Fruit fly (Drosophila melanogaster): ENCODE measurements around the gene CG18530.

Gene CG18530

dm6 chr3R:12652736-12653135, 19.6 kb downstream of the CG18530 start (continued):
- TF ChIP-seq lola (GFP tag; optimal IDR thresholded peaks at IDR 0.05) (peak in 1 of 3 experiments; percentile 15), CG2199 (GFP tag; IDR thresholded peaks at IDR 0.05) (peak; percentile 93), prd (optimal IDR thresholded peaks at IDR 0.05) (no peak), prd (GFP tag; IDR thresholded peaks at IDR 0.05) (no peak)

- TF ChIP-seq fd96Cb (tag; optimal IDR thresholded peaks at IDR 0.05) = peak; percentile 84
- TF ChIP-seq CTCF (GFP tag; optimal IDR thresholded peaks at IDR 0.05) = peak; percentile 43
- peak; percentile 94 for TF ChIP-seq dmrt99B (tag; optimal IDR thresholded peaks at IDR 0.05)
- TF ChIP-seq CG7357 (GFP tag; IDR thresholded peaks at IDR 0.05) = peak; percentile 81
- no peak for TF ChIP-seq toy (GFP tag; IDR thresholded peaks at IDR 0.05)
- TF ChIP-seq CG12659 (GFP tag; optimal IDR thresholded peaks at IDR 0.05) = peak; percentile 90
- no peak for TF ChIP-seq CG9797 (GFP tag; optimal IDR thresholded peaks at IDR 0.05)
- TF ChIP-seq CG16779 (GFP tag; IDR thresholded peaks at IDR 0.05) = no peak
- no peak for TF ChIP-seq CG16813 (GFP tag; IDR thresholded peaks at IDR 0.05; ENCODE audit: partially characterized antibody)
- peak; percentile 74 for TF ChIP-seq CG15011 (GFP tag; optimal IDR thresholded peaks at IDR 0.05)
- TF ChIP-seq ato (GFP tag; IDR thresholded peaks at IDR 0.05; ENCODE audit: partially characterized antibody) = 0 out of 2 replicates have a peak, but pooled peaks have one; percentile 13
- TF ChIP-seq Poxn (GFP tag; IDR thresholded peaks at IDR 0.05) = peak; percentile 62
- TF ChIP-seq CG6854 (GFP tag; optimal IDR thresholded peaks at IDR 0.05) = peak; percentile 71
- TF ChIP-seq CG1233 (GFP tag; optimal IDR thresholded peaks at IDR 0.05) = peak; percentile 63
- no peak for TF ChIP-seq mld (GFP tag; IDR thresholded peaks at IDR 0.05; ENCODE audit: partially characterized antibody)
- TF ChIP-seq CG17328 (GFP tag; IDR thresholded peaks at IDR 0.05) = peak; percentile 66
- TF ChIP-seq CG33213 (GFP tag; optimal IDR thresholded peaks at IDR 0.05) = peak; percentile 64
- peak; percentile 72 for TF ChIP-seq Hsf (GFP tag; optimal IDR thresholded peaks at IDR 0.05)
- TF ChIP-seq ind (GFP tag; optimal IDR thresholded peaks at IDR 0.05) = peak; percentile 88
- no peak for TF ChIP-seq aop (GFP tag; IDR thresholded peaks at IDR 0.05)
- TF ChIP-seq maf-S (GFP tag; optimal IDR thresholded peaks at IDR 0.05) = peak; percentile 73
- no peak for TF ChIP-seq Sry-β (GFP tag; optimal IDR thresholded peaks at IDR 0.05)
- TF ChIP-seq CG15514 (GFP tag; optimal IDR thresholded peaks at IDR 0.05) = peak; percentile 18
- TF ChIP-seq lola (GFP tag; optimal IDR thresholded peaks at IDR 0.05) = peak in 1 of 3 experiments; percentile 0
- no peak for TF ChIP-seq crol (GFP tag; IDR thresholded peaks at IDR 0.05)
- peak; percentile 83 for TF ChIP-seq CG17359 (tag; optimal IDR thresholded peaks at IDR 0.05)
- no peak; the same call in 2 of the 3 replicates for TF ChIP-seq HLH4C (GFP tag; IDR thresholded peaks at IDR 0.05; ENCODE audit: partially characterized antibody)
- TF ChIP-seq bbx (GFP tag; IDR thresholded peaks at IDR 0.05; ENCODE audit: partially characterized antibody) = no peak
- peak; percentile 68 for TF ChIP-seq eyg (GFP tag; optimal IDR thresholded peaks at IDR 0.05)
- peak; percentile 52 for TF ChIP-seq emc (GFP tag; optimal IDR thresholded peaks at IDR 0.05)
- peak; percentile 85 for TF ChIP-seq CG7556 (GFP tag; optimal IDR thresholded peaks at IDR 0.05)
- TF ChIP-seq CG9215 (GFP tag; IDR thresholded peaks at IDR 0.05) = peak; percentile 83
- TF ChIP-seq jumu (GFP tag; optimal IDR thresholded peaks at IDR 0.05) = peak; percentile 80
- no peak for TF ChIP-seq Kr (GFP tag; optimal IDR thresholded peaks at IDR 0.05)
- TF ChIP-seq Mrtf (GFP tag; IDR thresholded peaks at IDR 0.05) = peak; percentile 74
- no peak for TF ChIP-seq CG2129 (GFP tag; IDR thresholded peaks at IDR 0.05; ENCODE audit: partially characterized antibody)
- TF ChIP-seq her (GFP tag; optimal IDR thresholded peaks at IDR 0.05) = peak; percentile 86
- TF ChIP-seq Oaz (GFP tag; IDR thresholded peaks at IDR 0.05) = peak; percentile 72
- TF ChIP-seq Doc3 (GFP tag; IDR thresholded peaks at IDR 0.05; ENCODE audit: partially characterized antibody) = no peak
- no peak for TF ChIP-seq dan (GFP tag; IDR thresholded peaks at IDR 0.05)
- TF ChIP-seq Sry-δ (GFP tag; optimal IDR thresholded peaks at IDR 0.05) = peak; percentile 20
- TF ChIP-seq ERR (GFP tag; optimal IDR thresholded peaks at IDR 0.05) = peak; percentile 66
- 0 out of 2 replicates have a peak, but pooled peaks have one; percentile 41 for TF ChIP-seq sna (GFP tag; IDR thresholded peaks at IDR 0.05; ENCODE audit: partially characterized antibody)
- no peak for TF ChIP-seq eve (GFP tag; optimal IDR thresholded peaks at IDR 0.05)
- peak; percentile 74 for TF ChIP-seq E2f1 (GFP tag; IDR thresholded peaks at IDR 0.05)
Observed at dm6 chr3R:12653511-12654252, 20.5 kb downstream of the CG18530 start.

Data from whole organism, embryonic.